Fruit fly (Drosophila melanogaster) Kc167 (cell line): Measurements from ENCODE around the gene CG12081.

Experiments
- Myc ChIP-seq: fragments of >200 bp; optimal IDR thresholded peaks from 2 replicates; lab custom pipeline; 2017; ENCODE audit warnings: missing external identifiers
- Sin3A ChIP-seq: fragments of >200 bp; optimal IDR thresholded peaks from 2 replicates; lab custom pipeline; 2018; ENCODE audit warnings: missing external identifiers
- h ChIP-seq: fragments of >200 bp; optimal IDR thresholded peaks from 3 replicates; lab custom pipeline; 2018; ENCODE audit warnings: missing external identifiers
- insv ChIP-seq: fragments of >200 bp; optimal IDR thresholded peaks from 3 replicates; lab custom pipeline; 2018; ENCODE audit warnings: missing external identifiers
- psq ChIP-seq: fragments of >200 bp; optimal IDR thresholded peaks from 2 replicates; lab custom pipeline; 2017; ENCODE audit warnings: missing external identifiers
- ttk ChIP-seq: sonication (Bioruptor generic); optimal IDR thresholded peaks from 2 replicates; lab custom pipeline; 2017; ENCODE audit warnings: missing external identifiers

Gene CG12081

DNA sequence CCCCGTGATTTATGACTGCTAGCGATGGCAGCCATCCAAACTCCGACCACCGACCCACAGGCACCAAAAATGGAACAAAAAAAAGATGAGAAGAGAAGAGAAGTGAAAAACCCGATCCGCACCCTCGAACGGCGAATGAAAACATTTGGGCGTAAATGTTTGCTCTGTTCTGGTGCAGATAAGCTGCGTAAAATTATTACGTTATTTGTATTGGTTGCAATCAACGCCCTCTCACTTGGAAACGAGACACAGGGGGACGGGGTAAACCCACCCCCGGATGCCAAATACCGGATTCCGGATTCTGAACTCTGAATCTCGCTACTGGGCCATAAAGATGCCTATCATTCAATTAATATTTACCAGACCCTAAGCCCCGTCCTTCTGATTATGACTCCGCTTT is 48.4 kb downstream of the CG12081 start:
- TF ChIP-seq ttk (lab: Kevin White, UChicago) (no peak), Sin3A (lab: Kevin White, UChicago) (no peak), h (no peak), Myc (lab: Kevin White, UChicago) (no peak), insv (lab: Kevin White, UChicago) (no peak), psq (lab: Kevin White, UChicago) (no peak)
